Worm (Caenorhabditis elegans) whole organism, young adult: ENCODE data around the gene sdn-1.

Experiments
- B0019.2 ChIP-seq: fragments of 200-800 bp; sonication (Bioruptor generic); conservative IDR thresholded peaks from 2 replicates; pipeline ENCODE4 v1.3.6; 2022; ENCODE audit warnings: missing genetic modification reagents, missing genetic modification characterization, missing compliant biosample characterization
- B0261.1 ChIP-seq: sonication (generic microtip); optimal IDR thresholded peaks from 2 replicates; lab custom pipeline; 2016; ENCODE audit warnings: mild to moderate bottlenecking, missing genetic modification characterization, moderate library complexity, missing compliant biosample characterization
- F37B4.10 ChIP-seq: fragments of 200-800 bp; sonication (Bioruptor generic); IDR thresholded peaks from 2 replicates; pipeline ENCODE4 v1.3.6; 2022; ENCODE audit warnings: missing genetic modification characterization, missing compliant biosample characterization
- F49E8.2 ChIP-seq: sonication (generic microtip); optimal IDR thresholded peaks from 3 replicates; lab custom pipeline; 2017; ENCODE audit warnings: missing genetic modification characterization, mild to moderate bottlenecking, missing compliant biosample characterization, antibody characterized with exemption, moderate library complexity; ENCODE audit not compliant: insufficient read depth
- F57A8.1 ChIP-seq: fragments of 200-800 bp; sonication (Bioruptor generic); optimal IDR thresholded peaks from 2 replicates; lab custom pipeline; 2018; ENCODE audit warnings: mild to moderate bottlenecking, missing genetic modification characterization, moderate library complexity, missing compliant biosample characterization
- K12H6.12 ChIP-seq: fragments of 200-800 bp; sonication (Bioruptor generic); optimal IDR thresholded peaks from 2 replicates; lab custom pipeline; 2018; ENCODE audit warnings: mild to moderate bottlenecking, missing genetic modification characterization, missing compliant biosample characterization
- T26A5.8 ChIP-seq: sonication (generic microtip); optimal IDR thresholded peaks from 2 replicates; lab custom pipeline; 2016; ENCODE audit warnings: missing genetic modification characterization, missing compliant biosample characterization
- Y56A3A.18 ChIP-seq: fragments of 200-800 bp; sonication (Bioruptor generic); IDR thresholded peaks from 2 replicates; pipeline ENCODE4 v1.3.6; 2022; ENCODE audit warnings: missing genetic modification reagents, missing genetic modification characterization, missing compliant biosample characterization
- Y67H2A.10 ChIP-seq: fragments of 200-800 bp; sonication (Bioruptor generic); conservative IDR thresholded peaks from 2 replicates; pipeline ENCODE4 v1.3.6; 2022; ENCODE audit warnings: missing genetic modification reagents, missing genetic modification characterization, missing compliant biosample characterization
- aptf-2 ChIP-seq: fragments of 200-800 bp; sonication (Bioruptor generic); conservative IDR thresholded peaks from 2 replicates; pipeline ENCODE4 v1.3.6; 2022; ENCODE audit warnings: missing genetic modification reagents, missing genetic modification characterization, missing compliant biosample characterization
- atf-7 ChIP-seq: sonication (generic microtip); optimal IDR thresholded peaks from 2 replicates; lab custom pipeline; 2017; ENCODE audit warnings: mild to moderate bottlenecking, missing genetic modification characterization, missing compliant biosample characterization
- athp-1 ChIP-seq: sonication (generic microtip); optimal IDR thresholded peaks from 2 replicates; lab custom pipeline; 2017; ENCODE audit warnings: mild to moderate bottlenecking, missing genetic modification characterization, missing compliant biosample characterization
- attf-5 ChIP-seq: fragments of 200-800 bp; sonication (Bioruptor generic); optimal IDR thresholded peaks from 2 replicates; lab custom pipeline; 2018; ENCODE audit warnings: mild to moderate bottlenecking, missing genetic modification characterization, missing compliant biosample characterization
- ceh-27 ChIP-seq: fragments of 200-800 bp; sonication (Bioruptor generic); optimal IDR thresholded peaks from 2 replicates; lab custom pipeline; 2018; ENCODE audit warnings: mild to moderate bottlenecking, missing genetic modification characterization, moderate library complexity, missing compliant biosample characterization
- die-1 ChIP-seq: sonication (generic microtip); optimal IDR thresholded peaks from 2 replicates; lab custom pipeline; 2016; ENCODE audit warnings: missing genotype, mild to moderate bottlenecking, missing genetic modification characterization, missing compliant biosample characterization
- egl-44 ChIP-seq: fragments of 200-800 bp; sonication (Bioruptor generic); IDR thresholded peaks from 2 replicates; pipeline ENCODE4 v1.3.6; 2022; ENCODE audit warnings: missing genetic modification reagents, missing genetic modification characterization, missing compliant biosample characterization
- ekl-4 ChIP-seq: fragments of 200-800 bp; sonication (Bioruptor generic); IDR thresholded peaks from 2 replicates; pipeline ENCODE4 v1.3.6; 2022; ENCODE audit warnings: missing genetic modification reagents, missing genetic modification characterization, missing compliant biosample characterization
- ets-4 ChIP-seq: fragments of 200-800 bp; sonication (Bioruptor generic); optimal IDR thresholded peaks from 2 replicates; lab custom pipeline; 2018; ENCODE audit warnings: mild to moderate bottlenecking, missing genetic modification characterization, missing compliant biosample characterization
- hmg-20 ChIP-seq: fragments of 200-800 bp; sonication (Bioruptor generic); IDR thresholded peaks from 2 replicates; pipeline ENCODE4 v1.3.6; 2022; ENCODE audit warnings: missing genetic modification reagents, missing genetic modification characterization, missing compliant biosample characterization
- hsf-1 ChIP-seq: fragments of 200-800 bp; sonication (Bioruptor generic); IDR thresholded peaks from 2 replicates; pipeline ENCODE4 v1.3.6; 2022; ENCODE audit warnings: missing genetic modification reagents, missing genetic modification characterization, missing compliant biosample characterization
- nhr-27 ChIP-seq: fragments of 200-800 bp; sonication (Bioruptor generic); optimal IDR thresholded peaks from 2 replicates; lab custom pipeline; 2018; ENCODE audit warnings: mild to moderate bottlenecking, missing genetic modification characterization, moderate library complexity, missing compliant biosample characterization
- nhr-90 ChIP-seq: sonication (generic microtip); optimal IDR thresholded peaks from 2 replicates; lab custom pipeline; 2016; ENCODE audit warnings: missing genotype, mild to moderate bottlenecking, missing genetic modification characterization, missing compliant biosample characterization
- rcor-1 ChIP-seq: fragments of 200-800 bp; sonication (Bioruptor generic); IDR thresholded peaks from 2 replicates; pipeline ENCODE4 v1.3.6; 2022; ENCODE audit warnings: missing genetic modification reagents, missing genetic modification characterization, missing compliant biosample characterization
- rpc-1 ChIP-seq, 2 experiments: fragments of 150-350 bp in 1 of 2; sonication (generic microtip) in 1 of 2; optimal IDR thresholded peaks; 2 replicates each; lab custom pipeline; 2014 to 2018; ENCODE audit warnings: missing biosample characterization in 1 of 2, missing genetic modification characterization in 1 of 2, missing genetic modification reagents in 1 of 2, missing genotype in 1 of 2
- sea-2 ChIP-seq: fragments of 200-800 bp; sonication (Bioruptor generic); IDR thresholded peaks from 2 replicates; pipeline ENCODE4 v1.3.6; 2022; ENCODE audit warnings: missing genetic modification characterization, missing compliant biosample characterization
- snpc-4 ChIP-seq, 5 experiments: fragments of 150-350 bp in 1 of 5; sonication (generic microtip) in 4 of 5; optimal IDR thresholded peaks; 2 replicates each; lab custom pipeline; 2014 to 2018; ENCODE audit warnings: missing genetic modification characterization in 5 of 5, missing biosample characterization in 3 of 5, antibody characterized with exemption in 2 of 5, mild to moderate bottlenecking in 2 of 5, missing compliant biosample characterization in 2 of 5, missing genotype in 2 of 5, moderate library complexity in 2 of 5, missing genetic modification reagents in 1 of 5
- unc-130 ChIP-seq: sonication (generic microtip); optimal IDR thresholded peaks from 2 replicates; lab custom pipeline; 2016; ENCODE audit warnings: missing genetic modification reagents, missing genetic modification characterization, missing compliant biosample characterization
- zfh-2 ChIP-seq: fragments of 200-800 bp; sonication (Bioruptor generic); conservative IDR thresholded peaks from 2 replicates; pipeline ENCODE4 v1.3.6; 2022; ENCODE audit warnings: missing genetic modification reagents, missing genetic modification characterization, missing compliant biosample characterization
- ztf-28 ChIP-seq: fragments of 200-800 bp; sonication (Bioruptor generic); IDR thresholded peaks from 2 replicates; pipeline ENCODE4 v1.3.6; 2022; ENCODE audit warnings: missing genetic modification reagents, missing genetic modification characterization, missing compliant biosample characterization

sdn-1 gene

ce11 chrX:10596420-10596907, 3.3 kb upstream of the sdn-1 start:
- no peak for TF ChIP-seq aptf-2 (GFP tag; lab: Robert Waterston, UW)
- TF ChIP-seq nhr-90 (tag; lab: Kevin White, UChicago): no peak
- TF ChIP-seq sea-2: no peak
- TF ChIP-seq nhr-27 (tag; lab: Kevin White, UChicago): no peak
- no peak for TF ChIP-seq atf-7 (tag; lab: Kevin White, UChicago)
- no peak for TF ChIP-seq B0261.1
- TF ChIP-seq attf-5 (GFP tag; lab: Kevin White, UChicago): no peak
- no peak for TF ChIP-seq rcor-1 (GFP tag; lab: Robert Waterston, UW)
- TF ChIP-seq die-1 (tag; lab: Kevin White, UChicago): no peak
- TF ChIP-seq hsf-1 (GFP tag; lab: Robert Waterston, UW): no peak
- no peak for TF ChIP-seq F57A8.1 (GFP tag; lab: Kevin White, UChicago)
- no peak for TF ChIP-seq K12H6.12 (tag; lab: Kevin White, UChicago)
- no peak for TF ChIP-seq rpc-1 (optimal IDR thresholded peaks at IDR 0.05; lab: Kevin White, UChicago)
- TF ChIP-seq rpc-1 (tag; optimal IDR thresholded peaks at IDR 0.05; lab: Kevin White, UChicago): no peak
- no peak for TF ChIP-seq hmg-20 (GFP tag; lab: Robert Waterston, UW)

- TF ChIP-seq B0019.2 (GFP tag; lab: Robert Waterston, UW) (no peak), F49E8.2 (tag; lab: Kevin White, UChicago) (no peak), egl-44 (GFP tag; lab: Robert Waterston, UW) (no peak)
Observed at ce11 chrX:10594701-10595421, 1.7 kb upstream of the sdn-1 start.

ce11 chrX:10593756-10594376, 732 bp upstream of the sdn-1 start:
- 0 out of 2 replicates have a peak, but pooled peaks have one; percentile 19 for TF ChIP-seq ekl-4
- TF ChIP-seq unc-130: no peak
- 0 out of 2 replicates have a peak, but pooled peaks have one; percentile 21 for TF ChIP-seq Y56A3A.18 (GFP tag; lab: Robert Waterston, UW)
- no peak for TF ChIP-seq Y67H2A.10
- TF ChIP-seq zfh-2 (GFP tag; lab: Robert Waterston, UW): peak; percentile 80

- TF ChIP-seq T26A5.8 (tag; lab: Kevin White, UChicago): no peak
- peak; percentile 25 for TF ChIP-seq ceh-27
Observed at ce11 chrX:10591208-10591782, 1.8 kb downstream of the sdn-1 start.

DNA sequence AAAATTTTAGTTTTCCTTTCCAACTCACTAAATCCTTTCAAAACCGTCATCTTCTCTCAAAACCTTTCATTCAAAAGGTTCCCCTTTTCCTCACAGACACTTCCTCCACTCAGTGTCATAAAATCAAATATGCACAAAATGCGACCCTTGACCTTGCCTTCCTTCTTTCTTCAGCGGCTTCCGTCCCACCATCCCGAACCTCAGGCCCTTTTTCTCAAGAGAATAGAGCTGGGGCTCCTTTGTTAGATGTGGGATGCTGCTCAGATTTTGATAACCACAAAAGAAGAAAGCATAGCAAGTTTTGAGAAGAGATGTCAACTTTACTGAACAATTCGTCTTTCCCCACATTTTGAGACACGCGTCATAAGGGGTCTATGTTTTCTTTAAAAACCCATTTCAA, 2.4 kb downstream of the sdn-1 start:
- no peak for TF ChIP-seq ztf-28 (GFP tag; lab: Robert Waterston, UW)
- no peak for TF ChIP-seq snpc-4 (GFP tag; optimal IDR thresholded peaks at IDR 0.05; lab: Kevin White, UChicago)
- no peak for TF ChIP-seq snpc-4 (tag; optimal IDR thresholded peaks at IDR 0.05; lab: Kevin White, UChicago)
- no peak for TF ChIP-seq ets-4
- TF ChIP-seq F37B4.10 (GFP tag; lab: Robert Waterston, UW): no peak
- no peak for TF ChIP-seq F57A8.1 (GFP tag; lab: Kevin White, UChicago)
- no peak for TF ChIP-seq athp-1 (tag; lab: Kevin White, UChicago)
- TF ChIP-seq, all 124 proteins: peak for 0
